Worm (Caenorhabditis elegans) whole organism, L4/young adult: ENCODE data around the gene dcap-1.

Source experiments
- dao-5 ChIP-seq: sonication (generic microtip); optimal IDR thresholded peaks from 2 replicates; lab custom pipeline; 2016; ENCODE audit warnings: missing genotype, missing genetic modification characterization, moderate library complexity, missing compliant biosample characterization
- him-1 ChIP-seq: sonication (generic microtip); optimal IDR thresholded peaks from 2 replicates; lab custom pipeline; 2016; ENCODE audit warnings: missing genotype, missing genetic modification reagents, missing genetic modification characterization, missing compliant biosample characterization

DNA sequence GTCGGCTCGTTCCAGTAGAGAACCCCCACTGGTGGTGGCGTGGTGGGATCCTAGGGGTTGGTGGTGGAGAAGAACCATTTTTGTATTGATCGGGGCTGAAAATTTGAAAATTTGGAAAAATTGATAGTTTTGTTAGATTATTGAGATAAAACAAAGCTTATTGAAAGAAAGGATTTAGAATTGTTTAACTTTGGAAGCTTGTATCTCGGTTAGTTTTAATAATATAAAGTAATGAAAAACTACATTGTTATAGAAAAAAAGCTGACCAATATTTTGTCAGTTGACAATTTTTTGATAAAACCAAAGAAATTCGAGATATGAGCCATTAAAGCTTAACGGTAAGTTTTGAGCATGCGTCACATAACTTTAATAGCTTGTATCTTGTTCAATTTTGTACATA, 24.7 kb downstream of the dcap-1 start, which contains the start of gene abhd-14:
- TF ChIP-seq dao-5 (no peak), him-1 (no peak)
